Fruit fly (Drosophila melanogaster): ENCODE measurements around the gene ymp.

ymp gene

DNA sequence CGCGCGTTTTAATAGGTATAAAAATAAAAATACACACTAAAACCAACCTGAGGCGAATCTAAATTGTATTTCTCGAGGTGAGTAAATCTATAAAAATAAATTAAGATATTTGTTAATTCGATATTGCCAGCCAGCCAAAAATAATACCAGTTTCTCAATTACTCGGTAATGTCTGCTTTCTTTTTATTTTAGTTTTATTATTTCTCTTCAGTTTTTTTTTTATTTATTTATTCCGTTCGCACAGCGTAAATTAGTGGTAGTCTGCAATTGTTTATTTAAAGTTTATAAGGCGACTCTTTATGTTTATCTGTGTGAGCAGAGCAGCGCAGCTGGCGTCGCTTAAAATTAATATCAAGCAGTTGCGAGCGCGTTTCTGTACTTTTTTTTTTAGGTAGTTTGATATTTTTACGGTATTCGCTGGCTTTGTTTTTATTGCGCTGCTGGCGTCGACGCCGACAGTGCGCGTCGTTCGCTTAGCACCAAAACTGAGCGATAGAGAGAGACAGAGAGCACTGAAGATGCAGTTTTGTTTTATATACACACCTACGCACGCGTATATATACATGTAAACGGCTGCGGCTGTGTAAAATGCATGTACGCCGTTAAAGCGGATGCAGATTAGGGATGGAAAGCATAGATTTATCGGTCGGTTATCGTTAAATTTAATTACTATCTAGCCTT is 38.8 kb upstream of the ymp start (continued):
- TF ChIP-seq Doc3 (GFP tag; IDR thresholded peaks at IDR 0.05; ENCODE audit: partially characterized antibody) (peak; percentile 52; the same call in 2 of the 3 replicates), chinmo (GFP tag; IDR thresholded peaks at IDR 0.05; ENCODE audit: partially characterized antibody) (peak; percentile 99), CG7271 (tag; optimal IDR thresholded peaks at IDR 0.05) (no peak), sens (GFP tag) (peak; percentile 61), CG7963 (GFP tag; IDR thresholded peaks at IDR 0.05; ENCODE audit: partially characterized antibody) (peak; percentile 85), bigmax (GFP tag; optimal IDR thresholded peaks at IDR 0.05) (peak; percentile 44), CG14441 (GFP tag; IDR thresholded peaks at IDR 0.05) (no peak; the same call in 1 of the 2 replicates), NC2α (GFP tag; optimal IDR thresholded peaks at IDR 0.05) (no peak), ems (GFP tag; optimal IDR thresholded peaks at IDR 0.05) (no peak), bab2 (GFP tag; optimal IDR thresholded peaks at IDR 0.05) (no peak), crol (GFP tag; IDR thresholded peaks at IDR 0.05) (no peak), pzg (GFP tag; optimal IDR thresholded peaks at IDR 0.05) (peak; percentile 20), fd96Cb (tag; optimal IDR thresholded peaks at IDR 0.05) (no peak), Bgb (GFP tag; IDR thresholded peaks at IDR 0.05; ENCODE audit: partially characterized antibody) (peak; percentile 84), cg (GFP tag; optimal IDR thresholded peaks at IDR 0.05) (peak; percentile 87), Myb (GFP tag; optimal IDR thresholded peaks at IDR 0.05) (peak; percentile 13), Dek (tag; optimal IDR thresholded peaks at IDR 0.05) (no peak), org-1 (GFP tag; optimal IDR thresholded peaks at IDR 0.05) (no peak), BEAF-32 (GFP tag; optimal IDR thresholded peaks at IDR 0.05) (peak; percentile 37), MTF-1 (GFP tag; optimal IDR thresholded peaks at IDR 0.05; ENCODE audit: borderline replicate concordance) (peak; percentile 28), CG18262 (tag; optimal IDR thresholded peaks at IDR 0.05) (peak; percentile 43), lov (optimal IDR thresholded peaks at IDR 0.05) (no peak), lov (GFP tag; IDR thresholded peaks at IDR 0.05) (0 out of 3 replicates have a peak, but pooled peaks have one; percentile 64), CG9876 (GFP tag; optimal IDR thresholded peaks at IDR 0.05) (no peak), Bteb2 (GFP tag; optimal IDR thresholded peaks at IDR 0.05) (no peak), vvl (GFP tag; IDR thresholded peaks at IDR 0.05) (0 out of 2 replicates have a peak, but pooled peaks have one; percentile 57), CG13123 (GFP tag; optimal IDR thresholded peaks at IDR 0.05) (no peak), ATbp (GFP tag; optimal IDR thresholded peaks at IDR 0.05) (peak; percentile 37), HmgZ (tag; optimal IDR thresholded peaks at IDR 0.05) (peak; percentile 17), phol (tag; optimal IDR thresholded peaks at IDR 0.05) (peak; percentile 17), Opbp (GFP tag; IDR thresholded peaks at IDR 0.05; ENCODE audit: partially characterized antibody) (peak; percentile 93), wek (GFP tag; optimal IDR thresholded peaks at IDR 0.05) (peak; percentile 32), Gsc (GFP tag; IDR thresholded peaks at IDR 0.05) (no peak), so (GFP tag; IDR thresholded peaks at IDR 0.05) (peak; percentile 22; the same call in 1 of the 3 replicates), CG1603 (tag; optimal IDR thresholded peaks at IDR 0.05) (peak; percentile 71), Jarid2 (GFP tag; optimal IDR thresholded peaks at IDR 0.05) (no peak), sug (tag; optimal IDR thresholded peaks at IDR 0.05) (peak; percentile 2), CG6175 (GFP tag; IDR thresholded peaks at IDR 0.05) (no peak), tna (GFP tag; IDR thresholded peaks at IDR 0.05; ENCODE audit: partially characterized antibody) (peak; percentile 89), Atf6 (GFP tag; IDR thresholded peaks at IDR 0.05) (0 out of 2 replicates have a peak, but pooled peaks have one; percentile 9), shn (GFP tag; optimal IDR thresholded peaks at IDR 0.05) (peak; percentile 24), odd (GFP tag; optimal IDR thresholded peaks at IDR 0.05) (no peak), caup (GFP tag; optimal IDR thresholded peaks at IDR 0.05; ENCODE audit: severe bottlenecking) (no peak), Eip74EF (GFP tag; optimal IDR thresholded peaks at IDR 0.05) (peak in 1 of 2 experiments; percentile 28), CG31365 (tag; optimal IDR thresholded peaks at IDR 0.05) (peak; percentile 71), schlank (tag; optimal IDR thresholded peaks at IDR 0.05) (no peak), CG13775 (GFP tag; optimal IDR thresholded peaks at IDR 0.05) (no peak), zfh2 (GFP tag; optimal IDR thresholded peaks at IDR 0.05) (no peak)

Measured in whole organism, embryonic.